Fruit fly (Drosophila melanogaster) whole organism, adult: ENCODE data around the gene Dpy-30L1.

Source experiments
- CG11617 ChIP-seq: fragments of 200-800 bp; sonication (Bioruptor generic); optimal IDR thresholded peaks from 2 replicates; lab custom pipeline; 2017; ENCODE audit warnings: mild to moderate bottlenecking, missing biosample characterization, missing genetic modification reagents, missing genetic modification characterization
- CG12768 ChIP-seq: fragments of 200-800 bp; sonication (Bioruptor generic); optimal IDR thresholded peaks from 2 replicates; lab custom pipeline; 2017; ENCODE audit warnings: missing biosample characterization, missing genetic modification characterization, mild to moderate bottlenecking, moderate library complexity, missing genetic modification reagents
- CG14711 ChIP-seq: fragments of 200-800 bp; sonication (Bioruptor generic); optimal IDR thresholded peaks from 2 replicates; lab custom pipeline; 2018; ENCODE audit warnings: missing biosample characterization, mild to moderate bottlenecking, missing genetic modification characterization, moderate library complexity
- CG1620 ChIP-seq: fragments of 200-800 bp; sonication (Bioruptor generic); optimal IDR thresholded peaks from 2 replicates; lab custom pipeline; 2016; ENCODE audit warnings: missing biosample characterization, missing genetic modification characterization
- CG33017 ChIP-seq: fragments of 200-800 bp; sonication (Bioruptor generic); optimal IDR thresholded peaks from 2 replicates; lab custom pipeline; 2018; ENCODE audit warnings: missing biosample characterization, mild to moderate bottlenecking, missing genetic modification characterization, moderate library complexity
- CG5204 ChIP-seq: fragments of 200-800 bp; sonication (Bioruptor generic); optimal IDR thresholded peaks from 2 replicates; lab custom pipeline; 2016; ENCODE audit warnings: missing biosample characterization, missing genetic modification characterization
- CG7045 ChIP-seq: fragments of 200-800 bp; sonication (Bioruptor generic); optimal IDR thresholded peaks from 2 replicates; lab custom pipeline; 2017; ENCODE audit warnings: missing biosample characterization, mild to moderate bottlenecking, missing genetic modification characterization
- CG7101 ChIP-seq: fragments of 200-800 bp; sonication (Bioruptor generic); optimal IDR thresholded peaks from 2 replicates; lab custom pipeline; 2018; ENCODE audit warnings: missing biosample characterization, mild to moderate bottlenecking, missing genetic modification characterization, moderate library complexity
- Clk ChIP-seq: fragments of 200-800 bp; sonication (Bioruptor generic); optimal IDR thresholded peaks from 2 replicates; lab custom pipeline; 2017; ENCODE audit warnings: missing biosample characterization, missing genetic modification characterization
- Crg-1 ChIP-seq: fragments of 200-800 bp; sonication (Bioruptor generic); optimal IDR thresholded peaks from 2 replicates; lab custom pipeline; 2016; ENCODE audit warnings: missing biosample characterization, missing genetic modification characterization
- Hr96 ChIP-seq: fragments of 200-800 bp; sonication (Bioruptor generic); optimal IDR thresholded peaks from 2 replicates; lab custom pipeline; 2016; ENCODE audit warnings: missing biosample characterization, missing genetic modification characterization
- Mnt ChIP-seq: fragments of 200-800 bp; sonication (Bioruptor generic); optimal IDR thresholded peaks from 2 replicates; lab custom pipeline; 2016; ENCODE audit warnings: missing biosample characterization, mild to moderate bottlenecking, missing genetic modification characterization
- bab1 ChIP-seq: fragments of 200-800 bp; sonication (Bioruptor generic); optimal IDR thresholded peaks from 3 replicates; lab custom pipeline; 2019; ENCODE audit warnings: missing biosample characterization, mild to moderate bottlenecking, missing genetic modification characterization, moderate library complexity
- cic ChIP-seq: fragments of 200-800 bp; sonication (Bioruptor generic); optimal IDR thresholded peaks from 2 replicates; lab custom pipeline; 2017; ENCODE audit warnings: missing biosample characterization, mild to moderate bottlenecking, missing genetic modification characterization, moderate library complexity
- cnc ChIP-seq, 2 experiments: fragments of >200 bp; optimal IDR thresholded peaks; 2 replicates each; lab custom pipeline; 2017
- kay ChIP-seq: fragments of 200-800 bp; sonication (Bioruptor generic); peaks from one replicate; lab custom pipeline; 2016; ENCODE audit warnings: missing biosample characterization, missing genetic modification characterization, borderline replicate concordance
- ovo ChIP-seq: fragments of 200-800 bp; sonication (Bioruptor generic); optimal IDR thresholded peaks from 2 replicates; lab custom pipeline; 2016; ENCODE audit warnings: missing biosample characterization, missing genetic modification characterization
- pad ChIP-seq: fragments of 200-800 bp; sonication (Bioruptor generic); optimal IDR thresholded peaks from 3 replicates; lab custom pipeline; 2017; ENCODE audit warnings: missing biosample characterization, missing genetic modification characterization, mild to moderate bottlenecking, moderate library complexity, missing genetic modification reagents
- tj ChIP-seq: fragments of 200-800 bp; sonication (Bioruptor generic); optimal IDR thresholded peaks from 3 replicates; lab custom pipeline; 2017; ENCODE audit warnings: missing biosample characterization, mild to moderate bottlenecking, missing genetic modification characterization, moderate library complexity
- toe ChIP-seq: fragments of 200-800 bp; sonication (Bioruptor generic); optimal IDR thresholded peaks from 2 replicates; lab custom pipeline; 2016; ENCODE audit warnings: missing biosample characterization, missing genetic modification characterization

The Dpy-30L1 gene

dm6 chr2L:10721535-10721934, 10.9 kb upstream of the Dpy-30L1 start:
- TF ChIP-seq Hr96 (GFP tag; lab: Kevin White, UChicago) (no peak), CG14711 (no peak), CG11617 (GFP tag; lab: Kevin White, UChicago) (no peak), cic (GFP tag; lab: Kevin White, UChicago) (no peak), CG12768 (no peak), CG5204 (GFP tag; lab: Kevin White, UChicago) (no peak), kay (GFP tag; lab: Kevin White, UChicago) (no peak), CG7045 (GFP tag; lab: Kevin White, UChicago) (no peak), tj (GFP tag; lab: Kevin White, UChicago) (no peak), Clk (GFP tag; lab: Kevin White, UChicago) (no peak), pad (no peak), ovo (GFP tag; lab: Kevin White, UChicago) (no peak), Mnt (GFP tag; lab: Kevin White, UChicago) (no peak), CG1620 (GFP tag; lab: Kevin White, UChicago) (no peak)

DNA sequence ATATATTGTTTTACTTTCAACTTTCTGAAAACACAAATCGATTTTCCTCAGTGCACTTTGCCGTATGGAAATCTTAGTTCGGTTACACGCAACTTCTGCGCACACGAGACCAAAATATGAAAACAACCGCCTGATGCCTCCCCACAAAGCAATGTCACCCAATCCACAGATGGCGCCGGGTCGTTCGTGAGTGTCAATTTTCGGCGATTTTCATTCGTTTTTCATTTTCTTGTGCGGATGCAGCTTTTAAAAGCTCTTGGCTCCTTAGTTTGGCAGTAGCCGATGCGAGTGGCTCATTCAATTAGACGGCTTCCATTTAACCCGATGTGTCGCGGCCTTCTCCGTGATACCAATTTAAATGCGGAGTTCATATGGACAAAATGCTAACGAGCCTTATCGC, 8.6 kb upstream of the Dpy-30L1 start, which contains the start of gene CG6431:
Gene CG6431, plus strand, starts transcription at position 301 of the 400 bp plus-strand sequence.
- TF ChIP-seq Crg-1 (no peak), CG33017 (tag; lab: Kevin White, UChicago) (no peak), ovo (GFP tag; lab: Kevin White, UChicago) (no peak), CG7045 (GFP tag; lab: Kevin White, UChicago) (no peak), Hr96 (GFP tag; lab: Kevin White, UChicago) (no peak), CG14711 (no peak), toe (GFP tag; lab: Kevin White, UChicago) (no peak), tj (GFP tag; lab: Kevin White, UChicago) (no peak), Clk (GFP tag; lab: Kevin White, UChicago) (no peak), CG11617 (GFP tag; lab: Kevin White, UChicago) (no peak), CG7101 (tag; lab: Kevin White, UChicago) (no peak), bab1 (GFP tag; lab: Kevin White, UChicago) (no peak), kay (GFP tag; lab: Kevin White, UChicago) (no peak), CG1620 (GFP tag; lab: Kevin White, UChicago) (no peak), cic (GFP tag; lab: Kevin White, UChicago) (no peak), cnc (optimal IDR thresholded peaks at IDR 0.05; lab: Kevin White, UChicago) (no peak), pad (no peak), CG12768 (no peak), CG5204 (GFP tag; lab: Kevin White, UChicago) (no peak)

- no peak for TF ChIP-seq CG11617 (GFP tag; lab: Kevin White, UChicago)
- TF ChIP-seq CG7101 (tag; lab: Kevin White, UChicago), result no peak
- no peak for TF ChIP-seq CG1620 (GFP tag; lab: Kevin White, UChicago)
- TF ChIP-seq cic (GFP tag; lab: Kevin White, UChicago), result no peak
- TF ChIP-seq bab1 (GFP tag; lab: Kevin White, UChicago), result peak; percentile 22
- no peak for TF ChIP-seq CG7045 (GFP tag; lab: Kevin White, UChicago)
These were observed 3.7 kb upstream of the Dpy-30L1 start, which contains the start of gene CG6443 for dm6 chr2L:10728751-10729150. TSS of gene CG6443 (plus strand) at chr2L:10728978.

DNA sequence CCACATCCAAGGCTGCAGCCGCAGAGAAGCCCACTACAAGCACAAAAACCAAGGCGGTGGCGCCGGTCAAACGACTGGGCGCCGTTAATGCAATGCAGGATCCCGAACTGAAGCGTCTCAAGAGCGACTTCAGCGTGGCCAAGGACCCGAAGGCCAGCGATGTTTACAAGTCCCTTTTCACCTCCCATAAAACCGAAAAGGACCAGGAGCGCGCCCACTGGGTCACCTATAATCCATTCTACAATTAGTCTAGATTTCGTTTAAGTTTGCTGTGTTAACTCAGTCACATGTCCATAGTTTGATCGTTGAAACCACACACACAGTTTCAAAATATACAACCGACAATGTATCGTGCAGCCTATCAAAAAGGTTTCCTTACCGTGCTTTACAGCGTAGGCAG, 2.5 kb upstream of the Dpy-30L1 start, which contains the start of gene CG17118:
Gene CG17118, plus strand, starts transcription at position 301 of the 400 bp plus-strand sequence.
- TF ChIP-seq CG33017 (tag; lab: Kevin White, UChicago) (no peak), kay (GFP tag; lab: Kevin White, UChicago) (no peak), pad (no peak), Mnt (GFP tag; lab: Kevin White, UChicago) (no peak), toe (GFP tag; lab: Kevin White, UChicago) (no peak), CG14711 (no peak), CG11617 (GFP tag; lab: Kevin White, UChicago) (no peak), CG1620 (GFP tag; lab: Kevin White, UChicago) (no peak), CG12768 (no peak), CG5204 (GFP tag; lab: Kevin White, UChicago) (no peak), Crg-1 (no peak), CG7101 (tag; lab: Kevin White, UChicago) (no peak), cic (GFP tag; lab: Kevin White, UChicago) (no peak), Clk (GFP tag; lab: Kevin White, UChicago) (no peak)

DNA sequence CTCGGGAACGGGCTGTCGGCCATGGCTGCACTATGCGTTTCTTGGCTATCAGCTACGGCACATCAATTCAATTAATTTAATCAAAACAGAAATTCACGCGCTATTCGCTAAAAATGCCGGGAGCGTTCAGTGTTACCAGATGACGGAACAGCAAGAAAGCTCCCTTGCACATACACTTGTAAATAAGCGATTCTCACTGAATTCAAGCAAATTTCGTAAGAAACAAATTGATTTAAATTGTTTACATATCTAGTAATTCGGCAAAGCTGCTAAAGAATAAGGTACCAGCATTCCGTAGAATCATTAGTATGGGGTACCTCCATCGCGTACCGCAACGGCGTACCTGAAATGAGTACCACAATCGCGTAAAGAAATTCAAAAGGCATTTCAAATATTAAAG, 3.5 kb downstream of the Dpy-30L1 start, which contains the start of gene Nup107:
Gene Nup107, minus strand, starts transcription at position 149 of the 400 bp plus-strand sequence.
- TF ChIP-seq CG1620 (GFP tag; lab: Kevin White, UChicago), result no peak
- TF ChIP-seq Clk (GFP tag; lab: Kevin White, UChicago), result no peak
- TF ChIP-seq bab1 (GFP tag; lab: Kevin White, UChicago), result no peak
- TF ChIP-seq CG11617 (GFP tag; lab: Kevin White, UChicago), result no peak

- peak; percentile 33 for TF ChIP-seq CG7101 (tag; lab: Kevin White, UChicago)
- TF ChIP-seq CG33017 (tag; lab: Kevin White, UChicago), result no peak
- TF ChIP-seq cic (GFP tag; lab: Kevin White, UChicago), result no peak
- TF ChIP-seq CG14711, result peak; percentile 38
- TF ChIP-seq CG11617 (GFP tag; lab: Kevin White, UChicago), result peak; percentile 78
- peak; percentile 31 for TF ChIP-seq pad
- peak; percentile 30 for TF ChIP-seq Crg-1
- TF ChIP-seq CG5204 (GFP tag; lab: Kevin White, UChicago), result peak; percentile 58
- no peak for TF ChIP-seq Clk (GFP tag; lab: Kevin White, UChicago)
- peak; percentile 75 for TF ChIP-seq tj (GFP tag; lab: Kevin White, UChicago)
- peak; percentile 59 for TF ChIP-seq Mnt (GFP tag; lab: Kevin White, UChicago)
- peak; percentile 97 for TF ChIP-seq bab1 (GFP tag; lab: Kevin White, UChicago)
- TF ChIP-seq cnc (optimal IDR thresholded peaks at IDR 0.05; lab: Kevin White, UChicago), result no peak
- peak; percentile 65 for TF ChIP-seq toe (GFP tag; lab: Kevin White, UChicago)
- peak; percentile 0 for TF ChIP-seq CG12768
- TF ChIP-seq kay (GFP tag; lab: Kevin White, UChicago), result no peak
- peak; percentile 10 for TF ChIP-seq CG7045 (GFP tag; lab: Kevin White, UChicago)
- peak; percentile 58 for TF ChIP-seq Hr96 (GFP tag; lab: Kevin White, UChicago)
- no peak for TF ChIP-seq ovo (GFP tag; lab: Kevin White, UChicago)
- peak; percentile 75 for TF ChIP-seq CG1620 (GFP tag; lab: Kevin White, UChicago)
These were observed 4.7 kb downstream of the Dpy-30L1 start, which contains the start of the genes Vha16-5 and CG12299 for dm6 chr2L:10736993-10737756. TSS of gene Vha16-5 (minus strand) at chr2L:10737043. TSS of gene CG12299 (plus strand) at chr2L:10737345.
